Worm (Caenorhabditis elegans): ENCODE measurements around the gene srxa-4.

The srxa-4 gene

ce11 chrV:7431016-7431415, 10.8 kb downstream of the srxa-4 start, which contains the start of gene srw-71:
Gene srw-71 (minus strand): TSS chrV:7431116.
- TF ChIP-seq ceh-24 (tag; optimal IDR thresholded peaks at IDR 0.05) (no peak), pros-1 (tag; optimal IDR thresholded peaks at IDR 0.05) (no peak), ref-2 (tag; optimal IDR thresholded peaks at IDR 0.05) (no peak), tbx-7 (tag; optimal IDR thresholded peaks at IDR 0.05) (no peak), hlh-6 (tag; optimal IDR thresholded peaks at IDR 0.05) (no peak), C08G9.2 (tag; optimal IDR thresholded peaks at IDR 0.05) (no peak), unc-86 (tag; optimal IDR thresholded peaks at IDR 0.05) (no peak), unc-55 (GFP tag; optimal IDR thresholded peaks at IDR 0.05) (no peak), gmeb-2 (tag; optimal IDR thresholded peaks at IDR 0.05) (no peak), ceh-19 (GFP tag; optimal IDR thresholded peaks at IDR 0.05) (no peak), fax-1 (tag; optimal IDR thresholded peaks at IDR 0.05) (no peak), hlh-15 (tag; optimal IDR thresholded peaks at IDR 0.05) (no peak), hlh-13 (GFP tag; optimal IDR thresholded peaks at IDR 0.05) (no peak), zip-5 (tag; optimal IDR thresholded peaks at IDR 0.05) (no peak), T23F11.4 (GFP tag; optimal IDR thresholded peaks at IDR 0.05) (no peak), ceh-14 (tag; optimal IDR thresholded peaks at IDR 0.05) (no peak), ttx-3 (tag; optimal IDR thresholded peaks at IDR 0.05) (no peak), syd-9 (tag; optimal IDR thresholded peaks at IDR 0.05) (no peak), mec-3 (tag; optimal IDR thresholded peaks at IDR 0.05; ENCODE audit: borderline replicate concordance) (no peak)

DNA sequence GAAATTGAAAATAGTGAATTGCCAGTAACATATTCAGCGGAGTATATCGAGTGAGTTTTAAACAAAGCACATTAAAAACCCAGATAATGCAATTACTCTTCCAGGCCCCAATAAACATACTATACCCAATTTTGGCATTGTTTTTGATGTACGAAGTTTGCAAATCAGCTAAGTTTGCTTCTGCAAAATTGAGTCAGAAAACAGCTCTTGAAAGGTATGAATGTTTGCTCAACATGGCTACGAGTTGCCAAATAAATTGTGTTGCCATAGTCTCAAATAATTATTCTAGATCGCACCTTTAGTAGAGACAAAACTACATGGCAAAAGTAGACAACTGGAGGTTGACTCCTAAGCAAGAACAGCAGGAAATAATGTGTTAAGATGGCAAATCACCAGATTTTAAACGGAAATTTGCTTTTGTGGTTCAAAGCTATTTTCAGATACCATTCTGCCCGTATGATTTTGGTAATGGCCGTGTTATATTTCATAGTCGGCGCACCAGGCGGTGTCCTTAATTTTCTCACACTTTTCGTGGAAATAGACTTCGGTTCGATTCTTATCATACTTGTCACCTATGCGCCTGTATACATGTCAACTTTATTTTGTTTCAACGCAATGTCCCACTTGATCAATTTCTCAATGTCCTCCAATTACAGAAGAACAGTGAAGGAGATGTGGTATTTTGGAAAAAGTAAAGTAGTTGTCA, 12.3 kb downstream of the srxa-4 start:
- TF ChIP-seq rnt-1 (tag; optimal IDR thresholded peaks at IDR 0.05) (no peak), ztf-16 (tag; optimal IDR thresholded peaks at IDR 0.05) (no peak), syd-9 (tag; optimal IDR thresholded peaks at IDR 0.05) (no peak), fkh-10 (GFP tag; optimal IDR thresholded peaks at IDR 0.05) (no peak)

DNA sequence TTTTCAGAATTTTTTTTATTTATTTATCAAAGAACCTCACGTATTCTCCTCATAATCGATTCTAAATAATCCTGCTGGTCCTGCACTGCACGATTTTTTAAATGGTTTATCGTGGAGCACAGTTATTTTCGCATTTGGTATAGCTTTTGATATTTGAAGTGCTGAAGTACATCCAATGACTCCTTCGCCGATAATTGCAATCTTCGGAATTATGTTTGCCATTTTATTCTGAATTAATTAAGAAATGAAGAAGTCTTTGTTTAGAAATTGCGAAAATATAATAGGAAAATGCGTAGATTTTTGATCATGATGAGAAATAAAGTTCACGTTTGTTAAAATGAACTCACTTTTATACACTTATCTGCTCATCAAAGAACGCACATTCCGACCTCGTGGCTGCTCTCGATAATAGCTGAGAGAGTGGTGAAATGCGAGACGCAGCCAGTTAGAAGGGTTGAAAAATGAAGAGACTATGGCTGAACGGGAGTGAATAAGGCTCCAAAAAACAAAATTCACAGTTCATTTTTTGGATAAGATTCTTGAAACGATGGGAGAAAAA, 14.6 kb downstream of the srxa-4 start:
- TF ChIP-seq ceh-45 (GFP tag; IDR thresholded peaks at IDR 0.05): no peak
- TF ChIP-seq unc-55 (GFP tag; optimal IDR thresholded peaks at IDR 0.05): peak; percentile 19
- TF ChIP-seq unc-86 (tag; optimal IDR thresholded peaks at IDR 0.05): no peak

DNA sequence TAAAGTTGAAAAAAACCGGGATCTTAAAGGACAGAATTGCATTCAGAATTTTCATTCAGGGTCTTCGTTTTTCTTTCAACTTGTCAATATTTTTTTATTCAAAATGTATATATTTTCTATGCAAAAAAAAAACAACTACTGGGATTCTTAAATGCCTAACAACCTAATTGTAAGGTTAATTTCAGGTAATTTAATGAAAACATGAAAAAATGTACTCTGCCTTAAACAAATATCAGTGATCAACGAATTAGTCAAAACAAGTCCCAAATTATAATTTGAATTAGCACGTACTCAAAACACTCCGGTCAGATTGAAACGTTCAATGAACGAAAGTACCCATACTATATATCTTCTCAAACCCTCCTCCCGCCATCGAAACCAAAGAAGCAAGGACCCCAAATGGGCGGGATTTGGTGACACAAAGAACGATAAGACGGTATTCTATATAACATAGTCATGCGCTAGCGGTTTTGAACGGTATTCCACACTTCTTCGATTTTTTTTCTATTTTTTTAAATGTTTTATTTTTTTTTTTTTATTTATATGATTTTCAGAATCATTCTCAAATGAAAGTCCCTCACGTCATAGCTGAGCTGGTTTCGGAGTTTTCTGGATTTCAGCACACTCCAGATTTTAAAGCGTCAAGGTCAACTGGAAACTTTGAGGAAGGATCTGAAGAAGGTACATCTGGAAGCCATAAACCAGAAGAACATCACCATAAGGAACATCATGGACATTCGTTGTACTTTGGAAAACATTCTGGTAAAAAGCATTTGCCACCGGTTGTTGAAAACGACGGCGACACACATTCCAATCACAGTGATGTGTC, 15.3 kb downstream of the srxa-4 start, which contains the start of the genes ddo-2 and F25E5.8:
Gene ddo-2 (minus strand): TSS at position 330 of the 829 bp plus-strand sequence.
Gene F25E5.8 (plus strand): TSS at position 555 of the 829 bp plus-strand sequence.
- no peak for TF ChIP-seq nhr-232 (tag; optimal IDR thresholded peaks at IDR 0.05)
- TF ChIP-seq Y22D7AL.16 (tag; optimal IDR thresholded peaks at IDR 0.05): no peak
- no peak for TF ChIP-seq che-1 (tag; optimal IDR thresholded peaks at IDR 0.05)
- no peak for TF ChIP-seq pha-4 (tag; optimal IDR thresholded peaks at IDR 0.05)
- TF ChIP-seq tbx-2 (tag; optimal IDR thresholded peaks at IDR 0.05): no peak
- no peak for TF ChIP-seq dve-1 (tag; optimal IDR thresholded peaks at IDR 0.05)
- no peak for TF ChIP-seq ceh-2 (tag; optimal IDR thresholded peaks at IDR 0.05)
- TF ChIP-seq elt-2 (tag; optimal IDR thresholded peaks at IDR 0.05): no peak
- TF ChIP-seq hlh-6 (tag; optimal IDR thresholded peaks at IDR 0.05): no peak
- no peak for TF ChIP-seq hlh-13 (GFP tag; optimal IDR thresholded peaks at IDR 0.05)
- no peak for TF ChIP-seq C08G9.2 (tag; optimal IDR thresholded peaks at IDR 0.05)
- no peak for TF ChIP-seq C38D4.7 (GFP tag; optimal IDR thresholded peaks at IDR 0.05)
- no peak for TF ChIP-seq fax-1 (tag; optimal IDR thresholded peaks at IDR 0.05)
- no peak for TF ChIP-seq unc-3 (GFP tag; conservative IDR thresholded peaks at IDR 0.05)
- no peak for TF ChIP-seq unc-3 (tag; optimal IDR thresholded peaks at IDR 0.05)
- TF ChIP-seq syd-9 (tag; optimal IDR thresholded peaks at IDR 0.05): no peak
- TF ChIP-seq ceh-30 (tag; optimal IDR thresholded peaks at IDR 0.05): no peak
- TF ChIP-seq ceh-9 (tag; optimal IDR thresholded peaks at IDR 0.05): no peak

All from whole organism, late embryonic.